Fruit fly (Drosophila melanogaster) Kc167 (cell line): Measurements from ENCODE around the gene DIP-kappa.

ENCODE experiments used
- Myc ChIP-seq: fragments of >200 bp; optimal IDR thresholded peaks from 2 replicates; lab custom pipeline; 2017; ENCODE audit warnings: missing external identifiers
- Sin3A ChIP-seq: fragments of >200 bp; optimal IDR thresholded peaks from 2 replicates; lab custom pipeline; 2018; ENCODE audit warnings: missing external identifiers
- h ChIP-seq: fragments of >200 bp; optimal IDR thresholded peaks from 3 replicates; lab custom pipeline; 2018; ENCODE audit warnings: missing external identifiers
- insv ChIP-seq: fragments of >200 bp; optimal IDR thresholded peaks from 3 replicates; lab custom pipeline; 2018; ENCODE audit warnings: missing external identifiers
- psq ChIP-seq: fragments of >200 bp; optimal IDR thresholded peaks from 2 replicates; lab custom pipeline; 2017; ENCODE audit warnings: missing external identifiers

DNA sequence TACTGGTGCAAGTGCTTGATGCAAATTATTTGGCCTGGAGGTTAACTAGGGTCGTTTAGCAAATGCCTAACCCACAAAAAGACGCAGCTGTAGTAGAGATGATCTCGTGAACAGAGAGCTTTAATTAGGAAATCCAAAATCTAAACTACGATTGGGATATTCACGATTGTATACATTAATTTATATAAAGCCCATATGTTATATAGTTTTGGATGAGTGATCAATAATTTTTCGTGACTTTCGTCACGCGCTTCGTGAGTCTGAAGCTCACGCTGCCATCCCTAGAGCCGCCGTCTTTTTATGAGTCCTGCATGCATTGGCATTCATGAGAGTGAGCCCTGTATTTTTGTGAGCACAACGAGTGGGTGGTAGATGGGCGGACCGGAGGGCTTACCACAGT is 18.1 kb downstream of the DIP-kappa start:
- no peak for TF ChIP-seq Myc (lab: Kevin White, UChicago)
- no peak for TF ChIP-seq h
- TF ChIP-seq Sin3A (lab: Kevin White, UChicago): no peak
- no peak for TF ChIP-seq insv (lab: Kevin White, UChicago)
- no peak for TF ChIP-seq psq (lab: Kevin White, UChicago)
